ENCODE assay signal across 3 fruit fly cellular contexts in the genomic region with DNA sequence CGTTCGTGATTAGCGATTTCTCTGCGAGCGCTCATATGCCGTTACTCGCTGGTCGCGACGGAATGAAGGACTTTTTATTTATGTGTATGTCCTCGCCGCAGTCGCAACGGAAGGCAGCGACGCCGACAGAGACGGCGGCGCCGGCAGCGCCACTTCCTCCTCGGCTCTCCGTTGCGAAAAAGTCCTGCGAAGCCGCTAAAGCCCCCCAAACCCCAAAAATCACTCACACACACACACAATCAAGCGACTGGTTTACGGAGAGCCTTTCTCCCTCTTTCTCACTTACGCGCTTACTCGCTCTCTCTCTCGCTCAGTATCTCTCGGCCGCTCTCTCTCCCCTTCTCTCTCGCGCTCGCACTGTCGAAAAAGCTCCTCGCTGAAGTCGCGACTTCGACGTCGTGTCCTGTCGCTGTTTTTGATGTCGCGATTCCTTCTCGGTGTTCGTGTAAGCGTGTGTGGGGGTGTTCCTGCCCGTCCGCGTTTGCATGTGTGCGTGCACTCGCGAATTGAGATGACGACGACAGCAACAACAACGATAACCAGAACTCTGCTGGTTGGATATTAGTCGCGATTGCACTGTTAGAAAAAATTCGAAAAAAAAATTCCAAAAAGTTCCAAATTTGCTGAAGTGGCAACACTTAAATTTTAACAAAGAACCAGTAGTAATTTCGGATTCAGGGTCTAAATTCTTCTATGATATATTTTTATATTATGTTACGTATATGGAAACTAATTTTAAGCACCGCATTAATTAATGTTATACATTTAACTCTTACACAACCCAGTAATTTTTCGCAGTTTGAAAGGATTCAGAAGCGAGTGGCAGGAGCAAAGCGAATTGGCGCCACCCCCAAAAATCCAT.
TF ChIP-seq lines count a peak whose summit lies in the region.

A gene (minus strand): TSS at position 47 of the 862 bp plus-strand sequence.

TF ChIP-seq in whole organism, adult, 20 proteins besides CTCF, POLR2A, EP300 and RAD21 (continued from another document):
- peak; percentile 18 for TF ChIP-seq tj (GFP tag; optimal IDR thresholded peaks at IDR 0.05; lab: Kevin White, UChicago)
- TF ChIP-seq CG1620 (GFP tag; optimal IDR thresholded peaks at IDR 0.05; lab: Kevin White, UChicago): no peak
- peak; percentile 73 for TF ChIP-seq CG7101 (tag; optimal IDR thresholded peaks at IDR 0.05; lab: Kevin White, UChicago)
- peak; percentile 44 for TF ChIP-seq toe (GFP tag; optimal IDR thresholded peaks at IDR 0.05; lab: Kevin White, UChicago)
TF ChIP-seq in whole organism, adult: peak in this region for 12.

TF ChIP-seq in whole organism, embryonic, 481 proteins besides CTCF, POLR2A, EP300 and RAD21 (continued from another document and continues in another):
- TF ChIP-seq amos (GFP tag; IDR thresholded peaks at IDR 0.05; lab: Robert Waterston, UW; ENCODE audit: partially characterized antibody) (no peak), zen2 (GFP tag; IDR thresholded peaks at IDR 0.05; lab: Robert Waterston, UW; ENCODE audit: partially characterized antibody) (no peak), fd102C (GFP tag; optimal IDR thresholded peaks at IDR 0.05; lab: Kevin White, UChicago) (no peak), az2 (GFP tag; optimal IDR thresholded peaks at IDR 0.05; lab: Kevin White, UChicago) (peak; percentile 53), salm (tag; optimal IDR thresholded peaks at IDR 0.05; lab: Kevin White, UChicago) (peak; percentile 29), CG12236 (GFP tag; optimal IDR thresholded peaks at IDR 0.05; lab: Kevin White, UChicago) (no peak), Dll (GFP tag; IDR thresholded peaks at IDR 0.05; lab: Robert Waterston, UW; ENCODE audit: partially characterized antibody) (no peak), CG4730 (GFP tag; IDR thresholded peaks at IDR 0.05; lab: Robert Waterston, UW) (no peak), CG3838 (GFP tag; optimal IDR thresholded peaks at IDR 0.05; lab: Kevin White, UChicago) (no peak), luna (GFP tag; optimal IDR thresholded peaks at IDR 0.05; lab: Kevin White, UChicago) (no peak), CG11398 (GFP tag; optimal IDR thresholded peaks at IDR 0.05; lab: Kevin White, UChicago) (no peak), onecut (GFP tag; IDR thresholded peaks at IDR 0.05; lab: Robert Waterston, UW) (peak; percentile 42; the same call in 1 of the 2 replicates), lov (optimal IDR thresholded peaks at IDR 0.05; lab: Kevin White, UChicago) (no peak), lov (GFP tag; IDR thresholded peaks at IDR 0.05; lab: Robert Waterston, UW) (no peak), nerfin-2 (GFP tag; IDR thresholded peaks at IDR 0.05; lab: Robert Waterston, UW; ENCODE audit: partially characterized antibody) (no peak), emc (GFP tag; optimal IDR thresholded peaks at IDR 0.05; lab: Kevin White, UChicago) (no peak), CG7372 (GFP tag; IDR thresholded peaks at IDR 0.05; lab: Robert Waterston, UW) (peak; percentile 38; the same call in 1 of the 2 replicates), MBD-R2 (GFP tag; IDR thresholded peaks at IDR 0.05; lab: Robert Waterston, UW) (no peak), CG33213 (GFP tag; optimal IDR thresholded peaks at IDR 0.05; lab: Kevin White, UChicago) (no peak), corto (GFP tag; optimal IDR thresholded peaks at IDR 0.05; lab: Kevin White, UChicago) (no peak), CG9215 (GFP tag; IDR thresholded peaks at IDR 0.05; lab: Robert Waterston, UW) (peak; percentile 66), CG9727 (GFP tag; optimal IDR thresholded peaks at IDR 0.05; lab: Kevin White, UChicago) (peak; percentile 73), Dbx (GFP tag; IDR thresholded peaks at IDR 0.05; lab: Robert Waterston, UW) (peak; percentile 59; the same call in 2 of the 3 replicates), CG34224 (GFP tag; IDR thresholded peaks at IDR 0.05; lab: Robert Waterston, UW; ENCODE audit: partially characterized antibody) (no peak), maf-S (GFP tag; optimal IDR thresholded peaks at IDR 0.05; lab: Kevin White, UChicago) (no peak), MTF-1 (GFP tag; optimal IDR thresholded peaks at IDR 0.05; lab: Kevin White, UChicago; ENCODE audit: borderline replicate concordance) (no peak), CG12942 (GFP tag; optimal IDR thresholded peaks at IDR 0.05; lab: Kevin White, UChicago) (peak; percentile 13), p53 (GFP tag; optimal IDR thresholded peaks at IDR 0.05; lab: Kevin White, UChicago) (no peak), YL-1 (GFP tag; optimal IDR thresholded peaks at IDR 0.05; lab: Kevin White, UChicago) (no peak), Atf-2 (GFP tag; optimal IDR thresholded peaks at IDR 0.05; lab: Kevin White, UChicago) (no peak), Aef1 (GFP tag; IDR thresholded peaks at IDR 0.05; lab: Robert Waterston, UW) (peak; percentile 32; the same call in 1 of the 3 replicates), Gsc (GFP tag; IDR thresholded peaks at IDR 0.05; lab: Robert Waterston, UW) (no peak), CG31388 (GFP tag; optimal IDR thresholded peaks at IDR 0.05; lab: Kevin White, UChicago) (no peak), Max (GFP tag; optimal IDR thresholded peaks at IDR 0.05; lab: Kevin White, UChicago) (peak; percentile 36), CG16815 (GFP tag; optimal IDR thresholded peaks at IDR 0.05; lab: Kevin White, UChicago) (peak; percentile 34), bowl (GFP tag; IDR thresholded peaks at IDR 0.05; lab: Robert Waterston, UW) (no peak), CG11696 (GFP tag; IDR thresholded peaks at IDR 0.05; lab: Robert Waterston, UW) (no peak), z (GFP tag; IDR thresholded peaks at IDR 0.05; lab: Robert Waterston, UW) (no peak), CG10274 (GFP tag; optimal IDR thresholded peaks at IDR 0.05; lab: Kevin White, UChicago) (peak; percentile 24), usp (GFP tag; optimal IDR thresholded peaks at IDR 0.05; lab: Kevin White, UChicago) (no peak), CG14667 (GFP tag; IDR thresholded peaks at IDR 0.05; lab: Robert Waterston, UW) (no peak), CG4854 (GFP tag; optimal IDR thresholded peaks at IDR 0.05; lab: Kevin White, UChicago) (peak; percentile 6), gce (GFP tag; IDR thresholded peaks at IDR 0.05; lab: Robert Waterston, UW) (no peak), ftz-f1 (GFP tag; optimal IDR thresholded peaks at IDR 0.05; lab: Kevin White, UChicago) (no peak), CG1792 (GFP tag; optimal IDR thresholded peaks at IDR 0.05; lab: Kevin White, UChicago) (no peak), Ada2b (GFP tag; IDR thresholded peaks at IDR 0.05; lab: Robert Waterston, UW) (peak; percentile 43; the same call in 1 of the 2 replicates), Rfx (GFP tag; IDR thresholded peaks at IDR 0.05; lab: Robert Waterston, UW) (peak; percentile 57), org-1 (GFP tag; optimal IDR thresholded peaks at IDR 0.05; lab: Kevin White, UChicago) (peak; percentile 69), en (GFP tag; optimal IDR thresholded peaks at IDR 0.05; lab: Kevin White, UChicago) (no peak), CG33557 (GFP tag; optimal IDR thresholded peaks at IDR 0.05; lab: Kevin White, UChicago) (no peak), Dp (GFP tag; optimal IDR thresholded peaks at IDR 0.05; lab: Kevin White, UChicago) (no peak), otp (GFP tag; IDR thresholded peaks at IDR 0.05; lab: Robert Waterston, UW) (no peak), lbe (GFP tag; optimal IDR thresholded peaks at IDR 0.05; lab: Kevin White, UChicago) (no peak), CG12219 (GFP tag; optimal IDR thresholded peaks at IDR 0.05; lab: Kevin White, UChicago) (peak; percentile 52), Bgb (GFP tag; IDR thresholded peaks at IDR 0.05; lab: Robert Waterston, UW; ENCODE audit: partially characterized antibody) (no peak), zfh1 (GFP tag; IDR thresholded peaks at IDR 0.05; lab: Robert Waterston, UW) (0 out of 3 replicates have a peak, but pooled peaks have one; percentile 50), CG9797 (GFP tag; optimal IDR thresholded peaks at IDR 0.05; lab: Kevin White, UChicago) (no peak), Blimp-1 (GFP tag; optimal IDR thresholded peaks at IDR 0.05; lab: Kevin White, UChicago) (peak; percentile 60)

TF ChIP-seq in whole organism, prepupa, 60 proteins besides CTCF, POLR2A, EP300 and RAD21 (continued from another document):
- no peak for TF ChIP-seq CG11762 (GFP tag; optimal IDR thresholded peaks at IDR 0.05; lab: Kevin White, UChicago; ENCODE audit: insufficient read depth)
- no peak for TF ChIP-seq CG7368 (GFP tag; optimal IDR thresholded peaks at IDR 0.05; lab: Kevin White, UChicago)
- peak; percentile 80 for TF ChIP-seq Eip78C (GFP tag; lab: Kevin White, UChicago)
- peak; percentile 26 for TF ChIP-seq net (GFP tag; optimal IDR thresholded peaks at IDR 0.05; lab: Kevin White, UChicago)
- TF ChIP-seq Sox102F (GFP tag; optimal IDR thresholded peaks at IDR 0.05; lab: Kevin White, UChicago): peak; percentile 3
- peak; percentile 41 for TF ChIP-seq topi (GFP tag; optimal IDR thresholded peaks at IDR 0.05; lab: Kevin White, UChicago)
- peak; percentile 37 for TF ChIP-seq CG3032 (tag; optimal IDR thresholded peaks at IDR 0.05; lab: Kevin White, UChicago)
- peak; percentile 13 for TF ChIP-seq Sox14 (GFP tag; optimal IDR thresholded peaks at IDR 0.05; lab: Kevin White, UChicago)
- TF ChIP-seq Smox (GFP tag; optimal IDR thresholded peaks at IDR 0.05; lab: Kevin White, UChicago): peak; percentile 40
- TF ChIP-seq acj6 (GFP tag; optimal IDR thresholded peaks at IDR 0.05; lab: Kevin White, UChicago): peak; percentile 39
- TF ChIP-seq svp (GFP tag; lab: Kevin White, UChicago): peak; percentile 65
- no peak for TF ChIP-seq Sox15 (GFP tag; optimal IDR thresholded peaks at IDR 0.05; lab: Kevin White, UChicago)
- peak; percentile 31 for TF ChIP-seq esn (GFP tag; optimal IDR thresholded peaks at IDR 0.05; lab: Kevin White, UChicago)
- TF ChIP-seq Eip75B (GFP tag; optimal IDR thresholded peaks at IDR 0.05; lab: Kevin White, UChicago): peak; percentile 18
- 0 out of 2 replicates have a peak, but pooled peaks have one; percentile 26 for TF ChIP-seq CG15336 (GFP tag; IDR thresholded peaks at IDR 0.05; lab: Robert Waterston, UW)
- TF ChIP-seq CG6792 (GFP tag; optimal IDR thresholded peaks at IDR 0.05; lab: Kevin White, UChicago): peak; percentile 28
- no peak for TF ChIP-seq CG11294 (GFP tag; IDR thresholded peaks at IDR 0.05; lab: Robert Waterston, UW)
- peak; percentile 4 to 59 for TF ChIP-seq ss (GFP tag; optimal IDR thresholded peaks at IDR 0.05; lab: Kevin White, UChicago)
- TF ChIP-seq CG3919 (GFP tag; optimal IDR thresholded peaks at IDR 0.05; lab: Kevin White, UChicago): peak; percentile 20
- peak; percentile 61 for TF ChIP-seq CG32006 (GFP tag; optimal IDR thresholded peaks at IDR 0.05; lab: Kevin White, UChicago)
- no peak for TF ChIP-seq Lpt (GFP tag; optimal IDR thresholded peaks at IDR 0.05; lab: Kevin White, UChicago)
- TF ChIP-seq CG10631 (GFP tag; optimal IDR thresholded peaks at IDR 0.05; lab: Kevin White, UChicago): peak; percentile 39
- TF ChIP-seq CG11902 (GFP tag; optimal IDR thresholded peaks at IDR 0.05; lab: Kevin White, UChicago): no peak
- TF ChIP-seq CG1621 (tag; optimal IDR thresholded peaks at IDR 0.05; lab: Kevin White, UChicago): peak; percentile 8
- TF ChIP-seq pdm3 (GFP tag; optimal IDR thresholded peaks at IDR 0.05; lab: Kevin White, UChicago): peak; percentile 28
- no peak for TF ChIP-seq fd85E (GFP tag; optimal IDR thresholded peaks at IDR 0.05; lab: Kevin White, UChicago)
- peak; percentile 42 for TF ChIP-seq Met (GFP tag; optimal IDR thresholded peaks at IDR 0.05; lab: Kevin White, UChicago)
- no peak for TF ChIP-seq CG8319 (GFP tag; optimal IDR thresholded peaks at IDR 0.05; lab: Kevin White, UChicago)
- TF ChIP-seq eg (GFP tag; IDR thresholded peaks at IDR 0.05; lab: Robert Waterston, UW): 0 out of 3 replicates have a peak, but pooled peaks have one; percentile 31
- TF ChIP-seq CG10669 (GFP tag; optimal IDR thresholded peaks at IDR 0.05; lab: Kevin White, UChicago): peak; percentile 51
- no peak for TF ChIP-seq vri (GFP tag; optimal IDR thresholded peaks at IDR 0.05; lab: Kevin White, UChicago)
- TF ChIP-seq Blimp-1 (GFP tag; optimal IDR thresholded peaks at IDR 0.05; lab: Kevin White, UChicago): no peak
- TF ChIP-seq Hr4 (GFP tag; optimal IDR thresholded peaks at IDR 0.05; lab: Kevin White, UChicago): peak; percentile 26
- TF ChIP-seq Ets96B (tag; optimal IDR thresholded peaks at IDR 0.05; lab: Kevin White, UChicago): peak; percentile 58
- no peak for TF ChIP-seq dac (GFP tag; optimal IDR thresholded peaks at IDR 0.05; lab: Kevin White, UChicago)
- TF ChIP-seq Ets21C (GFP tag; optimal IDR thresholded peaks at IDR 0.05; lab: Kevin White, UChicago): no peak
- TF ChIP-seq achi (GFP tag; optimal IDR thresholded peaks at IDR 0.05; lab: Kevin White, UChicago): peak; percentile 43
- peak; percentile 45 for TF ChIP-seq CG6808 (GFP tag; optimal IDR thresholded peaks at IDR 0.05; lab: Kevin White, UChicago)
- peak in 1 of 2 experiments; percentile 17 for TF ChIP-seq salr (GFP tag; optimal IDR thresholded peaks at IDR 0.05; lab: Kevin White, UChicago)
- peak; percentile 29 for TF ChIP-seq CG8632 (GFP tag; optimal IDR thresholded peaks at IDR 0.05; lab: Kevin White, UChicago)
- TF ChIP-seq fd59A (GFP tag; optimal IDR thresholded peaks at IDR 0.05; lab: Kevin White, UChicago): peak; percentile 18
- peak; percentile 45 for TF ChIP-seq spab (GFP tag; optimal IDR thresholded peaks at IDR 0.05; lab: Kevin White, UChicago)
- TF ChIP-seq CG6854 (GFP tag; optimal IDR thresholded peaks at IDR 0.05; lab: Kevin White, UChicago): no peak
- TF ChIP-seq CG9139 (GFP tag; optimal IDR thresholded peaks at IDR 0.05; lab: Kevin White, UChicago): no peak
